Fruit fly (Drosophila melanogaster) whole organism, embryonic: ENCODE measurements around the gene CG7329.

ENCODE experiments used
- CG10979 ChIP-seq: fragments of 200-800 bp; sonication (Bioruptor generic); optimal IDR thresholded peaks from 2 replicates; lab custom pipeline; 2018; ENCODE audit warnings: missing biosample characterization, mild to moderate bottlenecking, missing genetic modification characterization, moderate library complexity
- CG12942 ChIP-seq: fragments of 200-800 bp; sonication (Bioruptor generic); optimal IDR thresholded peaks from 3 replicates; lab custom pipeline; 2016; ENCODE audit warnings: missing biosample characterization, missing genetic modification characterization
- CG15514 ChIP-seq: fragments of 200-800 bp; sonication (Bioruptor generic); optimal IDR thresholded peaks from 3 replicates; lab custom pipeline; 2017; ENCODE audit warnings: missing biosample characterization, missing genetic modification characterization, mild to moderate bottlenecking, moderate library complexity, missing genetic modification reagents
- CG2116 ChIP-seq: fragments of 200-800 bp; sonication (Bioruptor generic); optimal IDR thresholded peaks from 3 replicates; lab custom pipeline; 2018; ENCODE audit warnings: missing biosample characterization, mild to moderate bottlenecking, missing genetic modification characterization
- CG2875 ChIP-seq: fragments of 200-800 bp; sonication (Bioruptor generic); optimal IDR thresholded peaks from 2 replicates; lab custom pipeline; 2017; ENCODE audit warnings: missing biosample characterization, mild to moderate bottlenecking, missing genetic modification characterization, missing genetic modification reagents
- CG31441 ChIP-seq: fragments of 200-800 bp; sonication (Bioruptor generic); IDR thresholded peaks from 2 replicates; pipeline ENCODE4 v1.3.6; 2022; ENCODE audit warnings: missing biosample characterization, missing genetic modification characterization
- CG3995 ChIP-seq: fragments of 200-800 bp; sonication (Bioruptor generic); optimal IDR thresholded peaks from 3 replicates; lab custom pipeline; 2016; ENCODE audit warnings: missing biosample characterization, missing genetic modification characterization
- CG4617 ChIP-seq: fragments of 200-800 bp; sonication (Bioruptor generic); optimal IDR thresholded peaks from 3 replicates; lab custom pipeline; 2016; ENCODE audit warnings: missing biosample characterization, missing genetic modification characterization, borderline replicate concordance
- CG6654 ChIP-seq: fragments of 200-800 bp; sonication (Bioruptor generic); optimal IDR thresholded peaks from 2 replicates; lab custom pipeline; 2017; ENCODE audit warnings: missing biosample characterization, mild to moderate bottlenecking, missing genetic modification characterization
- CG7556 ChIP-seq: fragments of 200-800 bp; sonication (Bioruptor generic); optimal IDR thresholded peaks from 2 replicates; lab custom pipeline; 2017; ENCODE audit warnings: missing biosample characterization, mild to moderate bottlenecking, missing genetic modification characterization
- CG7987 ChIP-seq: fragments of 200-800 bp; sonication (Bioruptor generic); optimal IDR thresholded peaks from 2 replicates; lab custom pipeline; 2018; ENCODE audit warnings: missing biosample characterization, mild to moderate bottlenecking, missing genetic modification characterization, moderate library complexity
- CoRest ChIP-seq: fragments of 200-800 bp; sonication (Bioruptor generic); optimal IDR thresholded peaks from 3 replicates; lab custom pipeline; 2018; ENCODE audit warnings: missing biosample characterization, mild to moderate bottlenecking, missing genetic modification characterization, moderate library complexity
- D19A ChIP-seq: fragments of 200-800 bp; optimal IDR thresholded peaks from 3 replicates; lab custom pipeline; 2019; ENCODE audit warnings: missing biosample characterization, mild to moderate bottlenecking, missing genetic modification characterization, moderate library complexity
- Dad ChIP-seq: fragments of 200-800 bp; sonication (Bioruptor generic); optimal IDR thresholded peaks from 3 replicates; lab custom pipeline; 2016; ENCODE audit warnings: missing biosample characterization, missing genetic modification characterization
- Gsc ChIP-seq: fragments of 200-800 bp; sonication (Bioruptor generic); IDR thresholded peaks from 2 replicates; pipeline ENCODE4 v1.3.6; 2022; ENCODE audit warnings: missing biosample characterization, missing genetic modification characterization
- HLHmδ ChIP-seq: fragments of 200-800 bp; sonication (Bioruptor generic); optimal IDR thresholded peaks from 2 replicates; lab custom pipeline; 2018; ENCODE audit warnings: missing biosample characterization, mild to moderate bottlenecking, missing genetic modification characterization, moderate library complexity
- HmgD ChIP-seq: fragments of 200-800 bp; sonication (Bioruptor generic); optimal IDR thresholded peaks from 3 replicates; lab custom pipeline; 2016; ENCODE audit warnings: missing biosample characterization, missing genetic modification characterization
- Hmr ChIP-seq: fragments of 200-800 bp; sonication (Bioruptor generic); optimal IDR thresholded peaks from 3 replicates; lab custom pipeline; 2017; ENCODE audit warnings: mild to moderate bottlenecking, missing biosample characterization, missing genetic modification reagents, missing genetic modification characterization
- Myb ChIP-seq: fragments of 200-800 bp; sonication (Bioruptor generic); optimal IDR thresholded peaks from 2 replicates; lab custom pipeline; 2016; ENCODE audit warnings: missing biosample characterization, missing genetic modification characterization
- Oli ChIP-seq: fragments of 200-800 bp; sonication (Bioruptor generic); optimal IDR thresholded peaks from 2 replicates; lab custom pipeline; 2018; ENCODE audit warnings: missing biosample characterization, mild to moderate bottlenecking, missing genetic modification characterization, moderate library complexity
- Tbp ChIP-seq: fragments of >200 bp; optimal IDR thresholded peaks from 2 replicates; lab custom pipeline; 2018; ENCODE audit warnings: missing biosample characterization, missing genetic modification characterization
- br ChIP-seq: fragments of >200 bp; optimal IDR thresholded peaks from 2 replicates; lab custom pipeline; 2017
- chif ChIP-seq, 2 experiments: fragments of 200-800 bp; sonication (Bioruptor generic); optimal IDR thresholded peaks; 3 replicates each; lab custom pipeline; 2016; ENCODE audit warnings: missing biosample characterization in 2 of 2, missing genetic modification characterization in 2 of 2
- dm ChIP-seq: fragments of 200-800 bp; sonication (Bioruptor generic); optimal IDR thresholded peaks from 3 replicates; lab custom pipeline; 2016; ENCODE audit warnings: missing biosample characterization, missing genetic modification characterization
- fd3F ChIP-seq: fragments of 200-800 bp; sonication (Bioruptor generic); optimal IDR thresholded peaks from 2 replicates; lab custom pipeline; 2018; ENCODE audit warnings: missing biosample characterization, mild to moderate bottlenecking, missing genetic modification characterization, moderate library complexity
- ftz-f1 ChIP-seq: fragments of 200-800 bp; sonication (Bioruptor generic); optimal IDR thresholded peaks from 2 replicates; lab custom pipeline; 2016; ENCODE audit warnings: missing biosample characterization, missing genetic modification characterization
- grau ChIP-seq: fragments of 200-800 bp; optimal IDR thresholded peaks from 3 replicates; lab custom pipeline; 2019; ENCODE audit warnings: missing biosample characterization, mild to moderate bottlenecking, missing genetic modification characterization, moderate library complexity
- ken ChIP-seq: fragments of 200-800 bp; sonication (Bioruptor generic); IDR thresholded peaks from 3 replicates; pipeline ENCODE4 v1.3.6; 2022; ENCODE audit warnings: missing biosample characterization, missing genetic modification characterization
- luna ChIP-seq: fragments of 200-800 bp; sonication (Bioruptor generic); optimal IDR thresholded peaks from 2 replicates; lab custom pipeline; 2016; ENCODE audit warnings: missing biosample characterization, missing genetic modification characterization
- maf-S ChIP-seq: fragments of 200-800 bp; sonication (Bioruptor generic); optimal IDR thresholded peaks from 2 replicates; lab custom pipeline; 2016; ENCODE audit warnings: missing biosample characterization, missing genetic modification characterization
- nau ChIP-seq: fragments of 200-800 bp; sonication (Bioruptor generic); optimal IDR thresholded peaks from 3 replicates; lab custom pipeline; 2017; ENCODE audit warnings: missing biosample characterization, mild to moderate bottlenecking, missing genetic modification characterization, missing genetic modification reagents
- p53 ChIP-seq: fragments of 200-800 bp; sonication (Bioruptor generic); optimal IDR thresholded peaks from 2 replicates; lab custom pipeline; 2016; ENCODE audit warnings: missing biosample characterization, missing genetic modification characterization
- stwl ChIP-seq: fragments of 200-800 bp; sonication (Bioruptor generic); optimal IDR thresholded peaks from 3 replicates; lab custom pipeline; 2018; ENCODE audit warnings: missing biosample characterization, mild to moderate bottlenecking, missing genetic modification characterization, moderate library complexity
- tin ChIP-seq: fragments of 200-800 bp; sonication (Bioruptor generic); optimal IDR thresholded peaks from 3 replicates; lab custom pipeline; 2016; ENCODE audit warnings: missing biosample characterization, missing genetic modification characterization
- usp ChIP-seq: fragments of >200 bp; optimal IDR thresholded peaks from 2 replicates; lab custom pipeline; 2017; ENCODE audit warnings: missing biosample characterization, missing genetic modification characterization
- vfl ChIP-seq: fragments of 200-800 bp; sonication (Bioruptor generic); optimal IDR thresholded peaks from 2 replicates; lab custom pipeline; 2016; ENCODE audit warnings: missing biosample characterization, missing genetic modification characterization

The CG7329 gene

DNA sequence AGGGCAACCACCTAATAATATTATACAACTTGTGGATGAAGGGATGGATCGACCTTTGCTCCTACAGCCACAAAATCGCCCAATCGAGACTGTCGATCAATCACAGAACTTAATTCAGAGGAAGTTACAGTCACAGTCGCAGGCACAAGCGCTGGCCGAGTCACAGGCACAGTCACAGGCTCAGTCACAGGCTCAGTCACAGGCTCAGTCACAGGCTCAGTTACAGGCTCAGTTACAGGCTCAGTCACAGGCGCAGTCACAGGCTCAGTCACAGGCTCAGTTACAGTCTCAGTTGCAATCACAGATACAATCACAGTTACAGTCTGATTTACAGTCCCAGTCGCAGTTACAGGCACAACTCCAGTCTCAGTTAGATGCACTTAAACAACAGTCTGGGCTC lies 8.5 kb upstream of the CG7329 start (continued):
- TF ChIP-seq CG2875 (no peak), luna (GFP tag; lab: Kevin White, UChicago) (no peak), Hmr (no peak), stwl (peak; percentile 6), Myb (GFP tag; lab: Kevin White, UChicago) (no peak), CG3995 (GFP tag; lab: Kevin White, UChicago) (peak; percentile 80), fd3F (GFP tag; lab: Kevin White, UChicago) (no peak), CG7556 (GFP tag; lab: Kevin White, UChicago) (no peak), CG31441 (GFP tag; lab: Robert Waterston, UW) (peak; percentile 59; the same call in 1 of the 2 replicates), ftz-f1 (GFP tag; lab: Kevin White, UChicago) (no peak)

DNA sequence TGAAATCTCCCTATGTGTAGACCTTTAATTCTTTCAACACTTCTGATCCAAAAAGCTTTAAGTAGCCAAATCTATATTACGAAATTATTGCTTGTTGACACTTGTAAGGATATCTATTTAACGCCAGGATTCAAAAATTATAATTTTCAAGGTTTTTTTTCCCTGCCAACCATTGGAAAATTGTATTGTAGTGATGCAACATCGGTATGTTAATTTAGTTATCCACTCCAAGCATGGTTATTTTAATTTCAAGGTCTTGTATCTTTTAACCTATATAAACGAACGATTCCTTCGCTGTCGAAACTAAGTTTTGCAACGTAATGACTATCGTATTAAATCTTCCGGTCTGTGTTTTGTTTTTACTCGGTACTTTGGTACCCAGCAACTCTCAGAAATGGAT lies 7.8 kb upstream of the CG7329 start, which contains the start of gene CG17097:
Gene CG17097 (plus strand): TSS at position 301 of the 400 bp plus-strand sequence.
- TF ChIP-seq p53 (GFP tag; lab: Kevin White, UChicago) (no peak), Tbp (GFP tag; lab: Kevin White, UChicago) (no peak), CG4617 (GFP tag; lab: Kevin White, UChicago) (no peak), D19A (no peak), HmgD (no peak)

DNA sequence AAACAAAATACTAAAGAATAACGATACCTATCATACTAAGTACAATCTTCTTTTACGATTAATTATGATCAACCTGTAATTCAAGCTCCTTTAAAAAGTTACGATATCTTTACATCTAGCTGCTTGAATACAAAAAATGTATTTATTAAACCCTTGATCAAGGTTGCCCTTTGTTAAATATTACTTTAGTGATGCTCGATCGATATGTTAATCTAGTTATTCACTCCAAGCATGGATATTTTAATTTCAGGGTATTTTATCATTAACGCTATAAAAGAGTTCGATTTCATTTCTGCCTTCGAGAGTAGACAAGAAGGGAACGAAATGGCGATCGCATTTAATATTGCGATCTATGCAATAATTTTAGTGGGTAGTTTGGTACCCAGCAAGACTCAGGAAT lies 5.4 kb upstream of the CG7329 start, which contains the start of gene CG18284:
Gene CG18284 (plus strand): TSS at position 301 of the 400 bp plus-strand sequence.
- TF ChIP-seq usp (GFP tag; lab: Kevin White, UChicago) (no peak), HLHmδ (GFP tag; lab: Kevin White, UChicago) (no peak), CoRest (tag; lab: Kevin White, UChicago) (no peak), ken (GFP tag; lab: Robert Waterston, UW) (no peak), tin (GFP tag; lab: Kevin White, UChicago) (no peak), CG2116 (GFP tag; lab: Kevin White, UChicago) (no peak), CG10979 (tag; lab: Kevin White, UChicago) (no peak), br (lab: Kevin White, UChicago) (no peak), grau (tag; lab: Kevin White, UChicago) (no peak), vfl (no peak), maf-S (GFP tag; lab: Kevin White, UChicago) (no peak), nau (GFP tag; lab: Kevin White, UChicago) (no peak)

DNA sequence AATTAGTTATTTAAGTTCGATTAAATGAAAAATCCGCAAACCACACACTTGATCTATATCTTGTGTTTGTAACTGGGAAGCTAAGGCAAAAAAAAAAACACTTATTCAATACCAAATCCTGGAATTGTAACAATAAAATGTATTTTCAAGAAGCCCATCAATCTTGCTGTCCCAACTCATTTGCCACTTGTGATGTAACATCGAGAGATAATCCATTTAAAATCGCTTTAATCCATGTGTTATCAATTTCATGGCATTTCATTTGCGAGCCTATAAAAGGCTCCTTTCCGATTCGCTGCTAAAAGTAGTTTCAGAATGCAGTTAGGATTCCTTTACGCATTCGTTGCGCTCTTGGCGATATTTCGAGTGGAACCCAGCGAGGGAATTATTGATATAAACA lies 1.4 kb upstream of the CG7329 start, which contains the start of gene CG31872:
Gene CG31872 (plus strand): TSS at position 301 of the 400 bp plus-strand sequence.
- TF ChIP-seq CG15514 (GFP tag; lab: Kevin White, UChicago), result no peak
- TF ChIP-seq CG7987 (GFP tag; lab: Kevin White, UChicago), result no peak
- TF ChIP-seq CG12942 (GFP tag; lab: Kevin White, UChicago), result no peak
- no peak for TF ChIP-seq chif (GFP tag; optimal IDR thresholded peaks at IDR 0.05; lab: Kevin White, UChicago)
- no peak for TF ChIP-seq Oli (tag; lab: Kevin White, UChicago)
- no peak for TF ChIP-seq Dad (GFP tag; lab: Kevin White, UChicago)
- no peak for TF ChIP-seq Gsc (GFP tag; lab: Robert Waterston, UW)
- no peak for TF ChIP-seq CG6654
- no peak for TF ChIP-seq stwl
- TF ChIP-seq dm, result no peak
- TF ChIP-seq, all 482 proteins: peak for 0
